Worm (Caenorhabditis elegans) whole organism, early embryonic: ENCODE results near the gene F09G2.8.

ENCODE experiments used
- B0310.2 ChIP-seq: sonication (generic microtip); optimal IDR thresholded peaks from 2 replicates; lab custom pipeline; 2016; ENCODE audit warnings: mild to moderate bottlenecking, missing genetic modification characterization, missing compliant biosample characterization
- F13C5.2 ChIP-seq: sonication (generic microtip); optimal IDR thresholded peaks from 2 replicates; lab custom pipeline; 2017; ENCODE audit warnings: mild to moderate bottlenecking, missing genetic modification characterization, inconsistent platforms, missing compliant biosample characterization
- aly-1 ChIP-seq: sonication (generic microtip); optimal IDR thresholded peaks from 2 replicates; lab custom pipeline; 2016; ENCODE audit warnings: missing genetic modification characterization, missing compliant biosample characterization
- ama-1 ChIP-seq: fragments of 150-350 bp; optimal IDR thresholded peaks from 2 replicates; lab custom pipeline; 2014
- ceh-13 ChIP-seq: fragments of 200-800 bp; sonication (Bioruptor generic); optimal IDR thresholded peaks from 2 replicates; lab custom pipeline; 2018; ENCODE audit warnings: mild to moderate bottlenecking, missing genetic modification characterization, missing compliant biosample characterization
- ceh-36 ChIP-seq: sonication (generic microtip); optimal IDR thresholded peaks from 2 replicates; lab custom pipeline; 2016; ENCODE audit warnings: missing genetic modification characterization, inconsistent platforms, missing compliant biosample characterization
- ets-7 ChIP-seq: sonication (generic microtip); optimal IDR thresholded peaks from 2 replicates; lab custom pipeline; 2016; ENCODE audit warnings: missing genotype, missing genetic modification characterization, missing compliant biosample characterization
- flt-1 ChIP-seq: fragments of 200-800 bp; sonication (Bioruptor generic); IDR thresholded peaks from 2 replicates; pipeline ENCODE4 v1.3.6; 2022; ENCODE audit warnings: missing genetic modification characterization, missing compliant biosample characterization
- hmbx-1 ChIP-seq: sonication (generic microtip); optimal IDR thresholded peaks from 2 replicates; lab custom pipeline; 2016; ENCODE audit warnings: mild to moderate bottlenecking, missing genetic modification characterization, missing compliant biosample characterization
- hmg-4 ChIP-seq: fragments of 200-800 bp; sonication (Bioruptor generic); optimal IDR thresholded peaks from 2 replicates; lab custom pipeline; 2018; ENCODE audit warnings: mild to moderate bottlenecking, missing genetic modification characterization, missing compliant biosample characterization
- hnd-1 ChIP-seq: sonication (generic microtip); optimal IDR thresholded peaks from 2 replicates; lab custom pipeline; 2016; ENCODE audit warnings: missing genetic modification characterization, missing compliant biosample characterization
- pes-1 ChIP-seq: fragments of 200-800 bp; sonication (Bioruptor generic); IDR thresholded peaks from 2 replicates; pipeline ENCODE4 v1.3.6; 2022; ENCODE audit warnings: missing genetic modification reagents, missing genetic modification characterization, missing compliant biosample characterization
- scrt-1 ChIP-seq: fragments of 200-800 bp; sonication (Bioruptor generic); IDR thresholded peaks from 2 replicates; pipeline ENCODE4 v1.3.6; 2022; ENCODE audit warnings: missing genetic modification characterization, missing compliant biosample characterization
- sea-1 ChIP-seq: fragments of 200-800 bp; sonication (Bioruptor generic); conservative IDR thresholded peaks from 2 replicates; pipeline ENCODE4 v1.3.6; 2022; ENCODE audit warnings: missing genetic modification characterization, missing compliant biosample characterization
- tbx-11 ChIP-seq: fragments of 200-800 bp; sonication (Bioruptor generic); IDR thresholded peaks from 2 replicates; pipeline ENCODE4 v1.3.6; 2022; ENCODE audit warnings: missing genetic modification characterization, missing compliant biosample characterization
- tbx-37 ChIP-seq: fragments of 200-800 bp; sonication (Bioruptor generic); conservative IDR thresholded peaks from 2 replicates; pipeline ENCODE4 v1.3.6; 2022; ENCODE audit warnings: missing genetic modification reagents, missing genetic modification characterization, missing compliant biosample characterization
- tra-4 ChIP-seq: sonication (generic microtip); optimal IDR thresholded peaks from 2 replicates; lab custom pipeline; 2017; ENCODE audit warnings: missing genetic modification characterization, missing compliant biosample characterization

Gene F09G2.8

DNA sequence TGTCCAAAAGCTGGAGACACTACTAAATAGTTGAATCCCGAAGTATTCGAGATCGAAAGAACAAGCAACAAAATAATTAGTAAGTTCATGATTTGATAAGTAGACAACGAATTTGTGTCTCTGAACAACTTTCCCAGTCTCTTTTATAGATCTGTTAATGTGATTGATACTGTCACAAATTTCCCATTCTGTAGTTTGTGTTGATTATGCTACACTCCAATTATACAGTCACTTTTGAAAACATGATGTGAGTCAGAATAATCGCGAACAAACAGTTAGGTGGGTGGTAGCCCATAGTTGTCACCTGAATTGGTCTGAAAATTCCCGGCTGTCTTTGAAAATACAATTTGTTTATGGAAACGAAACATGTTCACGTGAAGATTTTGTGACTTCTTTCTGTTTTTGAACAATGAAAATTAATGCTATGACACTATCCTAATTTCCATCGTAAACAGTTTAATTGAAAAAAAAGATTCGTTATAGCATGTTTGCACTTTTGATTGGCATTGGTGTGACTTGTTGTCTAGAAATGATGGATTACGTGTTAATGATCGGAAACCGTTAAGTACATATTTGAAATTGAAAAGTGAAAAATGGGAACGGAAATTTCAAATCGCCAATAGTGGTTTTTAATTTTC, 29.9 kb downstream of the F09G2.8 start, which contains the start of gene ugt-41:
Gene ugt-41 (minus strand): TSS at position 119 of the 638 bp plus-strand sequence.
- no peak for TF ChIP-seq pes-1
- TF ChIP-seq ceh-13 (GFP tag; lab: Kevin White, UChicago): no peak
- TF ChIP-seq ets-7: no peak

DNA sequence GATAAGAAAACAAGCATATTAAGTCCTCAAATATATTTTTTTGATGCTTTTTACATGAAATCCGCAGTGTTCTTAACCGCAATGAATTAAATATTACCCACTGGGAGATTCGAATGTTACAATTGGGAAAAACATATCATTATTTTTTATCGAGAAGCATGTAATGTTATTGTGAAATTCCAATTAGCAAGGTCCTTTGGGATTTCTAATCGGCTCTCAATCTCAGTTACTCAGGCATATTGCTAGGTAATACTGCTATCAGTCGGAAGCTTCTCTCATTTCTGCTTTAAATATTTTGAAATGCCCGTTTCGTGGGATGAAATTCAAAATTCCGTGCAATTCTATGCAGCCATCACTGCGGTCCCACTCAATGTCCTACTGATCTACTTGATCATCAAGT, 34.1 kb downstream of the F09G2.8 start, which contains the start of gene str-204:
Gene str-204 (plus strand): TSS at position 301 of the 400 bp plus-strand sequence.
- TF ChIP-seq hmbx-1 (tag; lab: Kevin White, UChicago) (no peak), ets-7 (no peak), tbx-11 (GFP tag; lab: Robert Waterston, UW) (no peak), B0310.2 (tag; lab: Kevin White, UChicago) (no peak), F13C5.2 (no peak), pes-1 (no peak), aly-1 (tag; lab: Kevin White, UChicago) (no peak), hnd-1 (tag; lab: Kevin White, UChicago) (no peak), tbx-37 (GFP tag; lab: Robert Waterston, UW) (no peak), scrt-1 (GFP tag; lab: Robert Waterston, UW) (no peak), ceh-36 (tag; lab: Kevin White, UChicago) (no peak), tra-4 (no peak), hmg-4 (no peak), ama-1 (lab: Kevin White, UChicago) (no peak)

DNA sequence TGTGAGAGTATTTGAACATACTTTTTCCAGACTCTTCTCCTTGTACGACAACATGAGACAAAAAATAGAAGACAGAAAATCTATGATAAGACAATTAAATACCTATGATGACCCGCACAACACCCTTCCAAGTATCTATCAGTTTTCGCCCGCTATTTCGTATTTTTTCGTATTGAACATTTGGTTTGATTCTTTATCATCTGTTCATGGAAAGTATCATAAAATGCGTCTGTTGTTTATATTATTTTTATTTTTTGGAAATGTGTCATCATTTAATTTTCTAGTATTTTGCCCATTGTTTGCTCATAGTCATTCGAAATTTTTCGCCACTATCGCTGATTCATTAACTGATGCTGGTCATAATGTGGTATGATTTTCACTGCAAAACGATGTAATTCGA, 36.4 kb downstream of the F09G2.8 start, which contains the start of gene ugt-39:
Gene ugt-39 (plus strand): TSS at position 54 of the 400 bp plus-strand sequence.
- no peak for TF ChIP-seq tbx-11 (GFP tag; lab: Robert Waterston, UW)
- no peak for TF ChIP-seq hmbx-1 (tag; lab: Kevin White, UChicago)
- TF ChIP-seq tra-4: no peak

DNA sequence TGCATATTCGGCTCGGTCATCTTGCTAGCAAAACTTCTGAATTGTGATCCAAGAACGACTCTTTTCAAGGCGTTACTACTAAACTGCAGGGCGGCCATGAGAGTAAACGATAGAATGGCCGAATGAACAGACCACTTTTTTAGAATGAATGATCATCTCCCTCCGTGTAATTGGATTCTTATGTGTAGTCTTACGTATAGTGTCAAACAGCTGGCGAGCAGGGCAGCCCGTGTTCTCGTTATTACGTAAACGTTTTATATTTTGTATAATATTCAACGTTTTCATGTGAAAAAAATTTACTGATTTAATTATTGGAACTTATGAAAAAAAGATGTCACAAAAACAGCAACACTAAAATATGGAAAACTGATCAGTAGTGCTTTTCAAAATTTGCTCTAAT, 37.4 kb downstream of the F09G2.8 start, which contains the start of gene F10D2.10:
Gene F10D2.10 (minus strand): TSS at position 101 of the 400 bp plus-strand sequence.
- TF ChIP-seq scrt-1 (GFP tag; lab: Robert Waterston, UW) (no peak), tbx-37 (GFP tag; lab: Robert Waterston, UW) (no peak), ets-7 (no peak), hmg-4 (no peak), ceh-36 (tag; lab: Kevin White, UChicago) (no peak), tra-4 (no peak), pes-1 (no peak), tbx-11 (GFP tag; lab: Robert Waterston, UW) (no peak), B0310.2 (tag; lab: Kevin White, UChicago) (no peak), hmbx-1 (tag; lab: Kevin White, UChicago) (no peak), ama-1 (lab: Kevin White, UChicago) (no peak), aly-1 (tag; lab: Kevin White, UChicago) (no peak), F13C5.2 (no peak), ceh-13 (GFP tag; lab: Kevin White, UChicago) (no peak), sea-1 (GFP tag; lab: Robert Waterston, UW) (no peak), hnd-1 (tag; lab: Kevin White, UChicago) (no peak), flt-1 (no peak)

DNA sequence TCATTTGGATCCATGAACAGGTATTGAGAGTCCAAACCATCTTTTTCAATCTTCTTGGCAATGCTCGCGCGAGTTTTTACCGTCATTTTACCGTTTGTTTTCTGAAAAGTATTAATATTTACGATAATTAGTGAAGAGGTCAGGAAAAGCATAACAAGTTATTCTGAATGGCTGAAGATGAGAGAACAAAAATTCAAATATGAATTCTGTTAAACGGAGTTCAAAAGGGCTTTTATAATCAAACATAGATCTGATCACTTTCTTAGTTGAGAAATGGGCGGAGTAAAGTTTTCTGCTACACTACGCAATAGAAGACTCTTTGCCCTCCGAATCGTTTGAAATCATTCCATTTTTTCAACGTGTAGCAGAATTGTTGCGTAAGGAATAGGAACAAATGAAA, 40.4 kb downstream of the F09G2.8 start, which contains the start of gene fat-7:
Gene fat-7 (minus strand): TSS at position 101 of the 400 bp plus-strand sequence.
- TF ChIP-seq ama-1 (lab: Kevin White, UChicago) (no peak), flt-1 (no peak), sea-1 (GFP tag; lab: Robert Waterston, UW) (no peak), B0310.2 (tag; lab: Kevin White, UChicago) (no peak), hnd-1 (tag; lab: Kevin White, UChicago) (no peak), tbx-37 (GFP tag; lab: Robert Waterston, UW) (no peak), hmbx-1 (tag; lab: Kevin White, UChicago) (no peak), pes-1 (no peak)

DNA sequence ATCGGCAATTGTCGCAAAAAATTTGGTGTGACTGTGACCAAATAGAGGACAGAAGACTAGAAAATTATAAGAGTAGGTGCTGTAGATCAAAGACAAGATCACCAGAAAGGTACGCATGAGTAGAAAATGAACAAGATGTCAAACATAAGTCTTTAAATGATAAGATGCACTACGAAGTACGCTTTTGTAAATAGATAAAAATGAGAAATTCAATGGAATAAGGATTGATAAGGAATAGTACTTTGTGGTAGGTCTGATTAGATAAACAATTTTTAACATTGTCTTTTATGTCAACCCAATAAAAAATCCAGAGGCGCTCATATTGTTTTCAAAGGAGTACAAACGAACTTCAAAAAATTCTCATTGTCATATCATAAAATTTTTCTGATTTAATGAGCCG, 42.9 kb downstream of the F09G2.8 start, which contains the start of gene F10D2.8:
Gene F10D2.8 (minus strand): TSS at position 145 of the 400 bp plus-strand sequence.
- no peak for TF ChIP-seq B0310.2 (tag; lab: Kevin White, UChicago)
- TF ChIP-seq ceh-13 (GFP tag; lab: Kevin White, UChicago): no peak
- TF ChIP-seq flt-1: no peak
- TF ChIP-seq hnd-1 (tag; lab: Kevin White, UChicago): no peak
- no peak for TF ChIP-seq tbx-37 (GFP tag; lab: Robert Waterston, UW)
- TF ChIP-seq pes-1: no peak
- TF ChIP-seq hmg-4: no peak
- no peak for TF ChIP-seq ets-7
- TF ChIP-seq sea-1 (GFP tag; lab: Robert Waterston, UW): no peak
- no peak for TF ChIP-seq F13C5.2
- no peak for TF ChIP-seq aly-1 (tag; lab: Kevin White, UChicago)
- TF ChIP-seq ceh-36 (tag; lab: Kevin White, UChicago): no peak
- TF ChIP-seq ama-1 (lab: Kevin White, UChicago): no peak
- no peak for TF ChIP-seq hmbx-1 (tag; lab: Kevin White, UChicago)
- no peak for TF ChIP-seq tbx-11 (GFP tag; lab: Robert Waterston, UW)
- no peak for TF ChIP-seq tra-4
- TF ChIP-seq scrt-1 (GFP tag; lab: Robert Waterston, UW): no peak

DNA sequence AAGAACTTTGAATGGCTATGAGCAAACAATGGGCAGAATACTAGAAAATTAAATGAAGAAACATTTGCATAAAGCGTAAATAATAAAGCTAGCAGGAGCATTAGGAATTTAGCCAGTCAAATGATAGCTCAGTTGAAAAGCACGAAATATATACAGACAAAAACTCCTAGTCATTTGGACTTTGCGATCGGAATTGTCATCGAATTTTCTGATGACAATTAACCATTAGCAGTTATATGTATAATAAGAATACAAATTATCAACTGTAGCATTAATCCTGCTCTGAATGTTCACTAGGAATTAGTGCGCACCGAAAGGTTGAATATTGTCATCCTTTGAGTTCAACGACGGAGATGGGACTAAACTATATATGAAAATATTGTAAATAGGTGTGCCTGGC, 46.1 kb downstream of the F09G2.8 start, which contains the start of gene ugt-38:
Gene ugt-38 (minus strand): TSS at position 101 of the 400 bp plus-strand sequence.
- no peak for TF ChIP-seq ceh-36 (tag; lab: Kevin White, UChicago)
- no peak for TF ChIP-seq B0310.2 (tag; lab: Kevin White, UChicago)
- TF ChIP-seq tra-4: no peak
- TF ChIP-seq hnd-1 (tag; lab: Kevin White, UChicago): no peak
- TF ChIP-seq hmbx-1 (tag; lab: Kevin White, UChicago): no peak
